Worm (Caenorhabditis elegans) whole organism, young adult: ENCODE results near the gene F59F5.3.

Experiments
- C06A6.2 ChIP-seq: fragments of 200-800 bp; sonication (Bioruptor generic); conservative IDR thresholded peaks from 2 replicates; pipeline ENCODE4 v1.3.6; 2022; ENCODE audit warnings: missing genetic modification characterization, missing compliant biosample characterization
- F23B12.7 ChIP-seq: sonication (generic microtip); optimal IDR thresholded peaks from 2 replicates; lab custom pipeline; 2017; ENCODE audit warnings: missing genetic modification characterization, mild to moderate bottlenecking, missing compliant biosample characterization, antibody characterized with exemption, moderate library complexity; ENCODE audit not compliant: insufficient read depth
- F39B2.1 ChIP-seq: fragments of 200-800 bp; sonication (Bioruptor generic); IDR thresholded peaks from 2 replicates; pipeline ENCODE4 v1.3.6; 2022; ENCODE audit warnings: missing genetic modification reagents, missing genetic modification characterization, missing compliant biosample characterization
- F49E8.2 ChIP-seq: sonication (generic microtip); optimal IDR thresholded peaks from 3 replicates; lab custom pipeline; 2017; ENCODE audit warnings: missing genetic modification characterization, mild to moderate bottlenecking, missing compliant biosample characterization, antibody characterized with exemption, moderate library complexity; ENCODE audit not compliant: insufficient read depth
- T26A5.8 ChIP-seq: sonication (generic microtip); optimal IDR thresholded peaks from 2 replicates; lab custom pipeline; 2016; ENCODE audit warnings: missing genetic modification characterization, missing compliant biosample characterization
- Y53F4B.3 ChIP-seq: fragments of 200-800 bp; sonication (Bioruptor generic); IDR thresholded peaks from 2 replicates; pipeline ENCODE4 v1.3.6; 2022; ENCODE audit warnings: missing genetic modification reagents, missing genetic modification characterization, missing compliant biosample characterization
- Y53G8AR.9 ChIP-seq: fragments of 200-800 bp; sonication (Bioruptor generic); conservative IDR thresholded peaks from 2 replicates; pipeline ENCODE4 v1.3.6; 2022; ENCODE audit warnings: missing genetic modification reagents, missing genetic modification characterization, missing compliant biosample characterization
- Y79H2A.3 ChIP-seq: fragments of 200-800 bp; sonication (Bioruptor generic); conservative IDR thresholded peaks from 2 replicates; pipeline ENCODE4 v1.3.6; 2022; ENCODE audit warnings: missing genetic modification reagents, missing genetic modification characterization, missing compliant biosample characterization
- ama-1 ChIP-seq, 3 experiments: fragments of 150-350 bp in 1 of 3; sonication (generic microtip) in 2 of 3; optimal IDR thresholded peaks; 2 replicates each; lab custom pipeline; 2014 to 2018; ENCODE audit warnings: missing biosample characterization in 2 of 3, missing genetic modification characterization in 2 of 3, missing genetic modification reagents in 2 of 3
- aptf-2 ChIP-seq: fragments of 200-800 bp; sonication (Bioruptor generic); conservative IDR thresholded peaks from 2 replicates; pipeline ENCODE4 v1.3.6; 2022; ENCODE audit warnings: missing genetic modification reagents, missing genetic modification characterization, missing compliant biosample characterization
- atf-7 ChIP-seq: sonication (generic microtip); optimal IDR thresholded peaks from 2 replicates; lab custom pipeline; 2017; ENCODE audit warnings: mild to moderate bottlenecking, missing genetic modification characterization, missing compliant biosample characterization
- attf-3 ChIP-seq: fragments of 200-800 bp; sonication (Bioruptor generic); conservative IDR thresholded peaks from 2 replicates; pipeline ENCODE4 v1.3.6; 2022; ENCODE audit warnings: missing genetic modification reagents, missing genetic modification characterization, missing compliant biosample characterization
- attf-5 ChIP-seq: fragments of 200-800 bp; sonication (Bioruptor generic); optimal IDR thresholded peaks from 2 replicates; lab custom pipeline; 2018; ENCODE audit warnings: mild to moderate bottlenecking, missing genetic modification characterization, missing compliant biosample characterization
- attf-6 ChIP-seq: fragments of 200-800 bp; sonication (Bioruptor generic); IDR thresholded peaks from 2 replicates; pipeline ENCODE4 v1.3.6; 2022; ENCODE audit warnings: missing genetic modification reagents, missing genetic modification characterization, missing compliant biosample characterization
- bed-2 ChIP-seq: fragments of 200-800 bp; sonication (Bioruptor generic); IDR thresholded peaks from 2 replicates; pipeline ENCODE4 v1.3.6; 2022; ENCODE audit warnings: missing genetic modification reagents, missing genetic modification characterization, missing compliant biosample characterization
- ccch-3 ChIP-seq: fragments of 200-800 bp; sonication (Bioruptor generic); optimal IDR thresholded peaks from 2 replicates; lab custom pipeline; 2018; ENCODE audit warnings: mild to moderate bottlenecking, missing genetic modification characterization, missing compliant biosample characterization
- ceh-100 ChIP-seq: fragments of 200-800 bp; sonication (Bioruptor generic); IDR thresholded peaks from 2 replicates; pipeline ENCODE4 v1.3.6; 2022; ENCODE audit warnings: missing genetic modification reagents, missing genetic modification characterization, missing compliant biosample characterization
- ceh-79 ChIP-seq: sonication (generic microtip); optimal IDR thresholded peaks from 2 replicates; lab custom pipeline; 2017; ENCODE audit warnings: mild to moderate bottlenecking, missing genetic modification characterization, missing compliant biosample characterization
- chd-7 ChIP-seq: sonication (generic microtip); optimal IDR thresholded peaks from 2 replicates; lab custom pipeline; 2016; ENCODE audit warnings: mild to moderate bottlenecking, missing genetic modification characterization, moderate library complexity, missing compliant biosample characterization
- die-1 ChIP-seq: sonication (generic microtip); optimal IDR thresholded peaks from 2 replicates; lab custom pipeline; 2016; ENCODE audit warnings: missing genotype, mild to moderate bottlenecking, missing genetic modification characterization, missing compliant biosample characterization
- dox-1 ChIP-seq: fragments of 200-800 bp; sonication (Bioruptor generic); IDR thresholded peaks from 2 replicates; pipeline ENCODE4 v1.3.6; 2022; ENCODE audit warnings: missing genetic modification reagents, missing genetic modification characterization, missing compliant biosample characterization
- efl-1 ChIP-seq: fragments of 150-350 bp; optimal IDR thresholded peaks from 2 replicates; lab custom pipeline; 2014; ENCODE audit warnings: missing biosample characterization, missing genetic modification reagents, missing genetic modification characterization
- egl-18 ChIP-seq: fragments of 200-800 bp; sonication (Bioruptor generic); IDR thresholded peaks from 2 replicates; pipeline ENCODE4 v1.3.6; 2022; ENCODE audit warnings: missing genetic modification reagents, missing genetic modification characterization, missing compliant biosample characterization
- ets-4 ChIP-seq: fragments of 200-800 bp; sonication (Bioruptor generic); optimal IDR thresholded peaks from 2 replicates; lab custom pipeline; 2018; ENCODE audit warnings: mild to moderate bottlenecking, missing genetic modification characterization, missing compliant biosample characterization
- hlh-26 ChIP-seq: fragments of 200-800 bp; sonication (Bioruptor generic); conservative IDR thresholded peaks from 2 replicates; pipeline ENCODE4 v1.3.6; 2022; ENCODE audit warnings: missing genetic modification reagents, missing genetic modification characterization, missing compliant biosample characterization
- hmg-20 ChIP-seq: fragments of 200-800 bp; sonication (Bioruptor generic); IDR thresholded peaks from 2 replicates; pipeline ENCODE4 v1.3.6; 2022; ENCODE audit warnings: missing genetic modification reagents, missing genetic modification characterization, missing compliant biosample characterization
- lag-1 ChIP-seq: fragments of 200-800 bp; sonication (Bioruptor generic); IDR thresholded peaks from 2 replicates; pipeline ENCODE4 v1.3.6; 2022; ENCODE audit warnings: missing genetic modification reagents, missing genetic modification characterization, missing compliant biosample characterization
- let-526 ChIP-seq: fragments of 200-800 bp; sonication (Bioruptor generic); IDR thresholded peaks from 2 replicates; pipeline ENCODE4 v1.3.6; 2022; ENCODE audit warnings: missing genetic modification reagents, missing genetic modification characterization, missing compliant biosample characterization
- lin-35 ChIP-seq, 3 experiments: fragments of 150-350 bp in 2 of 3; sonication (generic microtip) in 1 of 3; optimal IDR thresholded peaks; 2 replicates each; lab custom pipeline; 2014 to 2018; ENCODE audit warnings: missing biosample characterization in 3 of 3, missing genetic modification characterization in 3 of 3, missing genetic modification reagents in 3 of 3
- lir-1 ChIP-seq: fragments of 200-800 bp; sonication (Bioruptor generic); conservative IDR thresholded peaks from 2 replicates; pipeline ENCODE4 v1.3.6; 2022; ENCODE audit warnings: missing genetic modification reagents, missing genetic modification characterization, missing compliant biosample characterization
- lsl-1 ChIP-seq: fragments of 200-800 bp; sonication (Bioruptor generic); optimal IDR thresholded peaks from 2 replicates; lab custom pipeline; 2018; ENCODE audit warnings: mild to moderate bottlenecking, missing genetic modification characterization, moderate library complexity, missing compliant biosample characterization
- lsy-27 ChIP-seq: sonication (generic microtip); optimal IDR thresholded peaks from 2 replicates; lab custom pipeline; 2017; ENCODE audit warnings: missing genetic modification characterization, mild to moderate bottlenecking, missing compliant biosample characterization, antibody characterized with exemption, missing genotype, borderline replicate concordance; ENCODE audit not compliant: insufficient read depth
- madf-10 ChIP-seq: sonication (generic microtip); optimal IDR thresholded peaks from 2 replicates; lab custom pipeline; 2016; ENCODE audit warnings: mild to moderate bottlenecking, missing genetic modification characterization, missing compliant biosample characterization
- madf-6 ChIP-seq: fragments of 200-800 bp; sonication (Bioruptor generic); IDR thresholded peaks from 2 replicates; pipeline ENCODE4 v1.3.6; 2022; ENCODE audit warnings: missing genetic modification reagents, missing genetic modification characterization, missing compliant biosample characterization
- mcd-1 ChIP-seq: fragments of 200-800 bp; sonication (Bioruptor generic); IDR thresholded peaks from 2 replicates; pipeline ENCODE4 v1.3.6; 2022; ENCODE audit warnings: missing genetic modification reagents, missing genetic modification characterization, missing compliant biosample characterization
- mel-28 ChIP-seq: sonication (generic microtip); optimal IDR thresholded peaks from 2 replicates; lab custom pipeline; 2016; ENCODE audit warnings: borderline replicate concordance, mild to moderate bottlenecking, missing genetic modification characterization, missing compliant biosample characterization
- nfyb-1 ChIP-seq: fragments of 200-800 bp; sonication (Bioruptor generic); IDR thresholded peaks from 2 replicates; pipeline ENCODE4 v1.3.6; 2022; ENCODE audit warnings: missing genetic modification reagents, missing genetic modification characterization, missing compliant biosample characterization
- nhr-120 ChIP-seq: fragments of 200-800 bp; sonication (Bioruptor generic); IDR thresholded peaks from 2 replicates; pipeline ENCODE4 v1.3.6; 2022; ENCODE audit warnings: missing genetic modification characterization, missing compliant biosample characterization
- nhr-27 ChIP-seq: fragments of 200-800 bp; sonication (Bioruptor generic); optimal IDR thresholded peaks from 2 replicates; lab custom pipeline; 2018; ENCODE audit warnings: mild to moderate bottlenecking, missing genetic modification characterization, moderate library complexity, missing compliant biosample characterization
- nhr-80 ChIP-seq: sonication (generic microtip); optimal IDR thresholded peaks from 2 replicates; lab custom pipeline; 2016; ENCODE audit warnings: missing genetic modification characterization, missing compliant biosample characterization
- nhr-90 ChIP-seq: sonication (generic microtip); optimal IDR thresholded peaks from 2 replicates; lab custom pipeline; 2016; ENCODE audit warnings: missing genotype, mild to moderate bottlenecking, missing genetic modification characterization, missing compliant biosample characterization
- snpc-1.1 ChIP-seq: sonication (generic microtip); optimal IDR thresholded peaks from 2 replicates; lab custom pipeline; 2017; ENCODE audit warnings: missing genetic modification characterization, mild to moderate bottlenecking, missing compliant biosample characterization, antibody characterized with exemption, moderate library complexity, missing genotype, missing genetic modification reagents; ENCODE audit not compliant: insufficient read depth
- snpc-3.4 ChIP-seq: sonication (generic microtip); optimal IDR thresholded peaks from 2 replicates; lab custom pipeline; 2017; ENCODE audit warnings: missing genetic modification characterization, mild to moderate bottlenecking, missing compliant biosample characterization, antibody characterized with exemption, moderate library complexity, missing genotype, missing genetic modification reagents
- somi-1 ChIP-seq: fragments of 200-800 bp; sonication (Bioruptor generic); optimal IDR thresholded peaks from 2 replicates; lab custom pipeline; 2018; ENCODE audit warnings: mild to moderate bottlenecking, missing genetic modification characterization, missing compliant biosample characterization
- zim-3 ChIP-seq: sonication (generic microtip); optimal IDR thresholded peaks from 2 replicates; lab custom pipeline; 2017; ENCODE audit warnings: mild to moderate bottlenecking, missing genetic modification characterization, moderate library complexity, missing compliant biosample characterization
- ztf-6 ChIP-seq: fragments of 200-800 bp; sonication (Bioruptor generic); IDR thresholded peaks from 2 replicates; pipeline ENCODE4 v1.3.6; 2022; ENCODE audit warnings: missing genetic modification reagents, missing genetic modification characterization, missing compliant biosample characterization

F59F5.3 gene

ce11 chrX:10568385-10569149 is 26.4 kb upstream of the F59F5.3 start (continued):
- TF ChIP-seq attf-6 (GFP tag; lab: Robert Waterston, UW): no peak
- no peak for TF ChIP-seq attf-3
- peak; percentile 81 for TF ChIP-seq somi-1 (GFP tag; lab: Kevin White, UChicago)
- TF ChIP-seq hmg-20 (GFP tag; lab: Robert Waterston, UW): peak; percentile 44; the same call in 1 of the 2 replicates
- TF ChIP-seq lag-1 (GFP tag; lab: Robert Waterston, UW): 0 out of 2 replicates have a peak, but pooled peaks have one; percentile 84
- TF ChIP-seq nhr-120 (GFP tag; lab: Robert Waterston, UW): no peak
- peak; percentile 98 for TF ChIP-seq lir-1
- TF ChIP-seq let-526 (GFP tag; lab: Robert Waterston, UW): no peak
- no peak for TF ChIP-seq T26A5.8 (tag; lab: Kevin White, UChicago)
- peak; percentile 86 for TF ChIP-seq madf-10
- peak; percentile 52 for TF ChIP-seq ets-4
- no peak for TF ChIP-seq efl-1 (GFP tag; lab: Kevin White, UChicago)
- no peak for TF ChIP-seq nhr-27 (tag; lab: Kevin White, UChicago)
- TF ChIP-seq mel-28 (tag; lab: Kevin White, UChicago): no peak
- TF ChIP-seq chd-7: peak; percentile 91
- TF ChIP-seq atf-7: peak; percentile 89
- TF ChIP-seq ceh-79: peak; percentile 72
- no peak for TF ChIP-seq hlh-26
- no peak for TF ChIP-seq Y53F4B.3
- peak; percentile 79 for TF ChIP-seq die-1
- peak; percentile 73 for TF ChIP-seq nhr-90 (tag; lab: Kevin White, UChicago)
- peak; percentile 95 for TF ChIP-seq attf-5 (GFP tag; lab: Kevin White, UChicago)
- peak; percentile 59; the same call in 1 of the 2 replicates for TF ChIP-seq Y53G8AR.9 (GFP tag; lab: Robert Waterston, UW)
- peak; percentile 7 for TF ChIP-seq F23B12.7 (tag; lab: Kevin White, UChicago)
- TF ChIP-seq mcd-1 (GFP tag; lab: Robert Waterston, UW): peak; percentile 85
- TF ChIP-seq dox-1 (GFP tag; lab: Robert Waterston, UW): peak; percentile 91
- no peak for TF ChIP-seq Y79H2A.3 (GFP tag; lab: Robert Waterston, UW)
- TF ChIP-seq egl-18: peak; percentile 33; the same call in 1 of the 2 replicates
- no peak for TF ChIP-seq aptf-2 (GFP tag; lab: Robert Waterston, UW)
- peak; percentile 98 for TF ChIP-seq nhr-80 (tag; lab: Kevin White, UChicago)
- TF ChIP-seq lsy-27 (tag; lab: Kevin White, UChicago): no peak
- no peak for TF ChIP-seq ceh-100 (GFP tag; lab: Robert Waterston, UW)
- peak; percentile 43 for TF ChIP-seq snpc-3.4 (tag; lab: Kevin White, UChicago)
- no peak for TF ChIP-seq F49E8.2 (tag; lab: Kevin White, UChicago)
- TF ChIP-seq bed-2: peak; percentile 39; the same call in 1 of the 2 replicates
- TF ChIP-seq nfyb-1: peak; percentile 88
- TF ChIP-seq madf-6 (GFP tag; lab: Robert Waterston, UW): no peak
- TF ChIP-seq ama-1 (optimal IDR thresholded peaks at IDR 0.05; lab: Kevin White, UChicago): peak; percentile 45
- no peak for TF ChIP-seq ama-1 (GFP tag; optimal IDR thresholded peaks at IDR 0.05; lab: Kevin White, UChicago)
- TF ChIP-seq zim-3 (tag; lab: Kevin White, UChicago): peak; percentile 52
- no peak for TF ChIP-seq snpc-1.1 (tag; lab: Kevin White, UChicago)
- TF ChIP-seq F39B2.1 (GFP tag; lab: Robert Waterston, UW): no peak
- TF ChIP-seq ccch-3 (GFP tag; lab: Kevin White, UChicago): no peak
- TF ChIP-seq lin-35 (GFP tag; optimal IDR thresholded peaks at IDR 0.05; lab: Kevin White, UChicago): peak in 1 of 3 experiments; percentile 74
- TF ChIP-seq lsl-1: no peak
- no peak for TF ChIP-seq ztf-6 (GFP tag; lab: Robert Waterston, UW)
- peak; percentile 68; the same call in 1 of the 2 replicates for TF ChIP-seq C06A6.2
